Fruit fly (Drosophila melanogaster) whole organism, pupa: ENCODE measurements around the gene put.

Source experiments
- CG10348 ChIP-seq: fragments of 200-800 bp; sonication (Bioruptor generic); IDR thresholded peaks from 2 replicates; pipeline ENCODE4 v1.3.6; 2022; ENCODE audit warnings: missing biosample characterization, missing genetic modification characterization
- CG12605 ChIP-seq: fragments of 200-800 bp; sonication (Bioruptor generic); IDR thresholded peaks from 2 replicates; pipeline ENCODE4 v1.3.6; 2022; ENCODE audit warnings: missing biosample characterization, missing genetic modification characterization
- CG13204 ChIP-seq: fragments of 200-800 bp; sonication (Bioruptor generic); optimal IDR thresholded peaks from 2 replicates; lab custom pipeline; 2018; ENCODE audit warnings: missing biosample characterization, mild to moderate bottlenecking, missing genetic modification characterization, moderate library complexity
- CG14655 ChIP-seq: fragments of 200-800 bp; sonication (Bioruptor generic); optimal IDR thresholded peaks from 3 replicates; lab custom pipeline; 2017; ENCODE audit warnings: mild to moderate bottlenecking, missing biosample characterization, missing genetic modification reagents, missing genetic modification characterization
- CG15710 ChIP-seq: fragments of 200-800 bp; sonication (Bioruptor generic); optimal IDR thresholded peaks from 2 replicates; lab custom pipeline; 2018; ENCODE audit warnings: missing biosample characterization, mild to moderate bottlenecking, missing genetic modification characterization, moderate library complexity
- CG17806 ChIP-seq: fragments of 200-800 bp; sonication (Bioruptor generic); optimal IDR thresholded peaks from 2 replicates; lab custom pipeline; 2018; ENCODE audit warnings: missing biosample characterization, mild to moderate bottlenecking, missing genetic modification characterization, moderate library complexity
- CG32121 ChIP-seq: fragments of 200-800 bp; sonication (Bioruptor generic); IDR thresholded peaks from 2 replicates; pipeline ENCODE4 v1.3.6; 2022; ENCODE audit warnings: missing biosample characterization, missing genetic modification characterization
- CG34367 ChIP-seq: fragments of 200-800 bp; sonication (Bioruptor generic); optimal IDR thresholded peaks from 2 replicates; lab custom pipeline; 2018; ENCODE audit warnings: missing biosample characterization, mild to moderate bottlenecking, missing genetic modification characterization
- CG4496 ChIP-seq: fragments of 200-800 bp; sonication (Bioruptor generic); IDR thresholded peaks from 3 replicates; pipeline ENCODE4 v1.3.6; 2022; ENCODE audit warnings: missing biosample characterization, missing genetic modification characterization
- CG8159 ChIP-seq: fragments of 200-800 bp; sonication (Bioruptor generic); optimal IDR thresholded peaks from 3 replicates; lab custom pipeline; 2018; ENCODE audit warnings: missing biosample characterization, mild to moderate bottlenecking, missing genetic modification characterization, moderate library complexity
- CG8301 ChIP-seq: fragments of 200-800 bp; sonication (Bioruptor generic); optimal IDR thresholded peaks from 2 replicates; lab custom pipeline; 2018; ENCODE audit warnings: missing biosample characterization, mild to moderate bottlenecking, missing genetic modification characterization
- CG9948 ChIP-seq: fragments of 200-800 bp; sonication (Bioruptor generic); optimal IDR thresholded peaks from 2 replicates; lab custom pipeline; 2018; ENCODE audit warnings: missing biosample characterization, mild to moderate bottlenecking, missing genetic modification characterization, moderate library complexity
- D1 ChIP-seq: fragments of 200-800 bp; sonication (Bioruptor generic); optimal IDR thresholded peaks from 2 replicates; lab custom pipeline; 2018; ENCODE audit warnings: missing biosample characterization, mild to moderate bottlenecking, missing genetic modification characterization, moderate library complexity
- EcR ChIP-seq: fragments of 200-800 bp; sonication (Bioruptor generic); optimal IDR thresholded peaks from 3 replicates; lab custom pipeline; 2019; ENCODE audit warnings: missing biosample characterization, missing genetic modification characterization, mild to moderate bottlenecking, moderate library complexity, missing genetic modification reagents
- Ets98B ChIP-seq: fragments of 200-800 bp; sonication (Bioruptor generic); IDR thresholded peaks from 2 replicates; pipeline ENCODE4 v1.3.6; 2022; ENCODE audit warnings: missing biosample characterization, missing genetic modification characterization
- Pif1A ChIP-seq: fragments of 200-800 bp; sonication (Bioruptor generic); optimal IDR thresholded peaks from 3 replicates; lab custom pipeline; 2016; ENCODE audit warnings: missing biosample characterization, missing genetic modification characterization
- Pif1B ChIP-seq: fragments of 200-800 bp; sonication (Bioruptor generic); optimal IDR thresholded peaks from 3 replicates; lab custom pipeline; 2016; ENCODE audit warnings: missing biosample characterization, missing genetic modification characterization
- Snoo ChIP-seq: fragments of 200-800 bp; sonication (Bioruptor generic); optimal IDR thresholded peaks from 3 replicates; lab custom pipeline; 2017; ENCODE audit warnings: missing biosample characterization, mild to moderate bottlenecking, missing genetic modification characterization, inconsistent platforms
- fd96Ca ChIP-seq: fragments of 200-800 bp; sonication (Bioruptor generic); IDR thresholded peaks from 3 replicates; pipeline ENCODE4 v1.3.6; 2022; ENCODE audit warnings: missing biosample characterization, missing genetic modification characterization
- gl ChIP-seq: fragments of 200-800 bp; sonication (Bioruptor generic); optimal IDR thresholded peaks from 2 replicates; lab custom pipeline; 2018; ENCODE audit warnings: missing biosample characterization, mild to moderate bottlenecking, missing genetic modification characterization
- rn ChIP-seq: fragments of 200-800 bp; sonication (Bioruptor generic); IDR thresholded peaks from 2 replicates; pipeline ENCODE4 v1.3.6; 2022; ENCODE audit warnings: missing biosample characterization, missing genetic modification characterization

Gene put

dm6 chr3R:14631911-14632310 lies 6.4 kb upstream of the put start:
- TF ChIP-seq CG9948 (tag; lab: Kevin White, UChicago) (peak; percentile 16), CG17806 (tag; lab: Kevin White, UChicago) (no peak), Pif1A (GFP tag; lab: Kevin White, UChicago) (no peak)

- no peak for TF ChIP-seq CG15710 (tag; lab: Kevin White, UChicago)
- no peak for TF ChIP-seq Pif1B
- 0 out of 2 replicates have a peak, but pooled peaks have one; percentile 14 for TF ChIP-seq CG32121
- no peak for TF ChIP-seq rn (GFP tag; lab: Robert Waterston, UW)
- no peak for TF ChIP-seq CG8159 (tag; lab: Kevin White, UChicago)
Observed at dm6 chr3R:14630119-14630623, 4.7 kb upstream of the put start, which contains the start of gene Cad88C. Gene Cad88C (plus strand): TSS chr3R:14630478.

- TF ChIP-seq gl = no peak
- no peak for TF ChIP-seq CG4496 (GFP tag; lab: Robert Waterston, UW)
- TF ChIP-seq CG10348 (GFP tag; lab: Robert Waterston, UW) = no peak
- no peak for TF ChIP-seq CG32121
- no peak for TF ChIP-seq CG8301
- no peak for TF ChIP-seq CG8159 (tag; lab: Kevin White, UChicago)
- TF ChIP-seq CG13204 = no peak
- TF ChIP-seq D1 (tag; lab: Kevin White, UChicago) = no peak
- TF ChIP-seq CG12605 (GFP tag; lab: Robert Waterston, UW) = no peak
- TF ChIP-seq CG34367 (tag; lab: Kevin White, UChicago) = no peak
- TF ChIP-seq, all 21 proteins: peak for 0
Observed at dm6 chr3R:14626781-14627180, 1.3 kb upstream of the put start.

dm6 chr3R:14624671-14625070 lies 832 bp downstream of the put start:
- TF ChIP-seq CG8301 = peak; percentile 22
- no peak for TF ChIP-seq Pif1B
- peak; percentile 40; the same call in 1 of the 2 replicates for TF ChIP-seq CG32121
- TF ChIP-seq CG14655 (GFP tag; lab: Kevin White, UChicago) = peak; percentile 26
- no peak for TF ChIP-seq Ets98B

dm6 chr3R:14624088-14624619 lies 1.3 kb downstream of the put start:
- TF ChIP-seq EcR (GFP tag; lab: Kevin White, UChicago) = peak; percentile 52
- peak; percentile 92 for TF ChIP-seq D1 (tag; lab: Kevin White, UChicago)
- TF ChIP-seq CG4496 (GFP tag; lab: Robert Waterston, UW) = peak; percentile 83; the same call in 2 of the 3 replicates
- TF ChIP-seq CG8301 = peak; percentile 84
- TF ChIP-seq gl = peak; percentile 65
- peak; percentile 74 for TF ChIP-seq Snoo (tag; lab: Kevin White, UChicago)
- peak; percentile 81 for TF ChIP-seq CG32121
- 0 out of 2 replicates have a peak, but pooled peaks have one; percentile 15 for TF ChIP-seq CG12605 (GFP tag; lab: Robert Waterston, UW)
- TF ChIP-seq rn (GFP tag; lab: Robert Waterston, UW) = peak; percentile 34; the same call in 1 of the 2 replicates
- TF ChIP-seq CG10348 (GFP tag; lab: Robert Waterston, UW) = peak; percentile 43; the same call in 1 of the 2 replicates
- peak; percentile 84 for TF ChIP-seq Pif1A (GFP tag; lab: Kevin White, UChicago)
- TF ChIP-seq CG9948 (tag; lab: Kevin White, UChicago) = peak; percentile 92
- peak; percentile 90 for TF ChIP-seq CG14655 (GFP tag; lab: Kevin White, UChicago)
- peak; percentile 88 for TF ChIP-seq CG8159 (tag; lab: Kevin White, UChicago)
- peak; percentile 88 for TF ChIP-seq CG15710 (tag; lab: Kevin White, UChicago)
- peak; percentile 66 for TF ChIP-seq Ets98B
- TF ChIP-seq Pif1B = peak; percentile 89
- peak; percentile 69 for TF ChIP-seq CG13204
- peak; percentile 74; the same call in 2 of the 3 replicates for TF ChIP-seq fd96Ca
- peak; percentile 85 for TF ChIP-seq CG17806 (tag; lab: Kevin White, UChicago)
- peak; percentile 90 for TF ChIP-seq CG34367 (tag; lab: Kevin White, UChicago)

- TF ChIP-seq CG34367 (tag; lab: Kevin White, UChicago) (peak; percentile 41), EcR (GFP tag; lab: Kevin White, UChicago) (peak; percentile 46), CG12605 (GFP tag; lab: Robert Waterston, UW) (no peak), CG8159 (tag; lab: Kevin White, UChicago) (peak; percentile 46), CG14655 (GFP tag; lab: Kevin White, UChicago) (no peak)
- TF ChIP-seq, all 21 proteins: peak for 3
Observed at dm6 chr3R:14622571-14622970, 2.9 kb downstream of the put start.
